Worm (Caenorhabditis elegans): ENCODE measurements around the gene rer-1.
A peak's percentile ranks its signal among the peaks of the same experiment; 100 is the strongest.

rer-1 gene

ce11 chrII:8820126-8820972 is 9.2 kb downstream of the rer-1 start (continued):
- TF ChIP-seq lin-35 (GFP tag; optimal IDR thresholded peaks at IDR 0.05) (peak in 1 of 3 experiments; percentile 20), K12H6.12 (tag; optimal IDR thresholded peaks at IDR 0.05) (no peak), snpc-3.4 (tag; optimal IDR thresholded peaks at IDR 0.05) (no peak), nfya-1 (tag; optimal IDR thresholded peaks at IDR 0.05; ENCODE audit: borderline replicate concordance, insufficient read depth) (no peak), egl-44 (GFP tag; IDR thresholded peaks at IDR 0.05) (no peak), akir-1 (GFP tag; optimal IDR thresholded peaks at IDR 0.05) (no peak), ceh-40 (GFP tag; IDR thresholded peaks at IDR 0.05) (no peak), zfh-2 (GFP tag; conservative IDR thresholded peaks at IDR 0.05) (no peak), egl-18 (GFP tag; IDR thresholded peaks at IDR 0.05) (no peak), ccch-3 (GFP tag; optimal IDR thresholded peaks at IDR 0.05) (no peak), ceh-100 (GFP tag; IDR thresholded peaks at IDR 0.05) (no peak), ztf-22 (GFP tag; optimal IDR thresholded peaks at IDR 0.05) (no peak), snpc-1.1 (tag; optimal IDR thresholded peaks at IDR 0.05; ENCODE audit: insufficient read depth) (no peak), T07F8.4 (tag; optimal IDR thresholded peaks at IDR 0.05) (no peak), rpc-1 (optimal IDR thresholded peaks at IDR 0.05) (no peak), rpc-1 (tag; optimal IDR thresholded peaks at IDR 0.05) (no peak), mxl-1 (tag; optimal IDR thresholded peaks at IDR 0.05) (no peak), hmg-20 (GFP tag; IDR thresholded peaks at IDR 0.05) (no peak)

- TF ChIP-seq Y53F4B.3 (GFP tag; IDR thresholded peaks at IDR 0.05) = no peak
- TF ChIP-seq hmg-1.2 (GFP tag; IDR thresholded peaks at IDR 0.05) = peak; percentile 26; the same call in 1 of the 2 replicates
Observed at ce11 chrII:8821140-8821595, 10.0 kb downstream of the rer-1 start, which contains the start of gene F46C5.1. F46C5.1 (minus strand) TSS chrII:8821190.

ce11 chrII:8822711-8823110 is 11.5 kb downstream of the rer-1 start:
- TF ChIP-seq Y67H2A.10 (GFP tag; conservative IDR thresholded peaks at IDR 0.05) (no peak), nhr-90 (tag; optimal IDR thresholded peaks at IDR 0.05) (no peak), ztf-22 (GFP tag; optimal IDR thresholded peaks at IDR 0.05) (no peak), lin-40 (tag; optimal IDR thresholded peaks at IDR 0.05) (peak; percentile 1), F55B11.4 (tag; optimal IDR thresholded peaks at IDR 0.05; ENCODE audit: borderline replicate concordance, insufficient read depth) (no peak), Y53F4B.3 (GFP tag; IDR thresholded peaks at IDR 0.05) (no peak), somi-1 (GFP tag; optimal IDR thresholded peaks at IDR 0.05) (peak; percentile 19), ztf-3 (GFP tag; optimal IDR thresholded peaks at IDR 0.05) (no peak)

- TF ChIP-seq Y53F4B.3 (GFP tag; IDR thresholded peaks at IDR 0.05) = no peak
- no peak for TF ChIP-seq ztf-22 (GFP tag; optimal IDR thresholded peaks at IDR 0.05)
- no peak for TF ChIP-seq C06A6.2 (GFP tag; conservative IDR thresholded peaks at IDR 0.05)
- no peak for TF ChIP-seq bed-2 (GFP tag; IDR thresholded peaks at IDR 0.05)
- TF ChIP-seq lag-1 (GFP tag; IDR thresholded peaks at IDR 0.05) = no peak
- TF ChIP-seq nfya-2 (GFP tag; IDR thresholded peaks at IDR 0.05) = no peak
- no peak for TF ChIP-seq C17E4.6 (GFP tag; IDR thresholded peaks at IDR 0.05)
- TF ChIP-seq egl-44 (GFP tag; IDR thresholded peaks at IDR 0.05) = no peak
- no peak for TF ChIP-seq nhr-27 (tag; optimal IDR thresholded peaks at IDR 0.05)
- no peak for TF ChIP-seq tlf-1 (GFP tag; optimal IDR thresholded peaks at IDR 0.05)
- no peak for TF ChIP-seq hlh-26 (GFP tag; conservative IDR thresholded peaks at IDR 0.05)
- no peak for TF ChIP-seq gei-17 (GFP tag; optimal IDR thresholded peaks at IDR 0.05)
- no peak for TF ChIP-seq fkh-3 (tag; optimal IDR thresholded peaks at IDR 0.05)
- no peak for TF ChIP-seq F57A8.1 (GFP tag; optimal IDR thresholded peaks at IDR 0.05)
- no peak for TF ChIP-seq nhr-80 (tag; optimal IDR thresholded peaks at IDR 0.05)
- TF ChIP-seq T07F8.4 (tag; optimal IDR thresholded peaks at IDR 0.05) = no peak
Observed at ce11 chrII:8825769-8826168, 14.6 kb downstream of the rer-1 start, which contains the start of gene nas-25. nas-25 (plus strand) TSS chrII:8826069.
